Fruit fly (Drosophila melanogaster) whole organism, embryonic: ENCODE data around the gene CG10560.
A peak's percentile ranks its signal among the peaks of the same experiment; 100 is the strongest.

ENCODE experiments used
- CG10147 ChIP-seq: fragments of 200-800 bp; sonication (Bioruptor generic); optimal IDR thresholded peaks from 2 replicates; lab custom pipeline; 2019; ENCODE audit warnings: missing biosample characterization, mild to moderate bottlenecking, missing genetic modification characterization, moderate library complexity
- CG10267 ChIP-seq: fragments of 200-800 bp; sonication (Bioruptor generic); optimal IDR thresholded peaks from 2 replicates; lab custom pipeline; 2018; ENCODE audit warnings: missing biosample characterization, mild to moderate bottlenecking, missing genetic modification characterization, moderate library complexity
- CG10462 ChIP-seq: fragments of 200-800 bp; sonication (Bioruptor generic); optimal IDR thresholded peaks from 2 replicates; lab custom pipeline; 2016; ENCODE audit warnings: missing biosample characterization, missing genetic modification characterization
- CG11398 ChIP-seq: fragments of 200-800 bp; sonication (Bioruptor generic); optimal IDR thresholded peaks from 2 replicates; lab custom pipeline; 2016; ENCODE audit warnings: missing biosample characterization, missing genetic modification characterization
- CG11696 ChIP-seq: fragments of 200-800 bp; sonication (Bioruptor generic); IDR thresholded peaks from 2 replicates; pipeline ENCODE4 v1.3.6; 2022; ENCODE audit warnings: missing biosample characterization, missing genetic modification characterization
- CG12155 ChIP-seq: fragments of 200-800 bp; sonication (Bioruptor generic); optimal IDR thresholded peaks from 3 replicates; lab custom pipeline; 2016; ENCODE audit warnings: missing biosample characterization, missing genetic modification characterization
- CG12299 ChIP-seq: fragments of 200-800 bp; sonication (Bioruptor generic); optimal IDR thresholded peaks from 2 replicates; lab custom pipeline; 2018; ENCODE audit warnings: missing biosample characterization, mild to moderate bottlenecking, missing genetic modification characterization
- CG12659 ChIP-seq: fragments of 200-800 bp; sonication (Bioruptor generic); optimal IDR thresholded peaks from 3 replicates; lab custom pipeline; 2017; ENCODE audit warnings: mild to moderate bottlenecking, missing biosample characterization, missing genetic modification reagents, missing genetic modification characterization
- CG12942 ChIP-seq: fragments of 200-800 bp; sonication (Bioruptor generic); optimal IDR thresholded peaks from 3 replicates; lab custom pipeline; 2016; ENCODE audit warnings: missing biosample characterization, missing genetic modification characterization
- CG13123 ChIP-seq: fragments of 200-800 bp; sonication (Bioruptor generic); optimal IDR thresholded peaks from 2 replicates; lab custom pipeline; 2016; ENCODE audit warnings: missing biosample characterization, missing genetic modification characterization
- CG13624 ChIP-seq: fragments of 200-800 bp; sonication (Bioruptor generic); optimal IDR thresholded peaks from 2 replicates; lab custom pipeline; 2016; ENCODE audit warnings: missing biosample characterization, missing genetic modification characterization
- CG14710 ChIP-seq: fragments of 200-800 bp; sonication (Bioruptor generic); optimal IDR thresholded peaks from 3 replicates; lab custom pipeline; 2019; ENCODE audit warnings: missing biosample characterization, mild to moderate bottlenecking, missing genetic modification characterization, moderate library complexity
- CG16779 ChIP-seq: fragments of 200-800 bp; sonication (Bioruptor generic); IDR thresholded peaks from 2 replicates; pipeline ENCODE4 v1.3.6; 2022; ENCODE audit warnings: missing biosample characterization, missing genetic modification characterization
- CG17912 ChIP-seq: fragments of 200-800 bp; sonication (Bioruptor generic); optimal IDR thresholded peaks from 2 replicates; lab custom pipeline; 2018; ENCODE audit warnings: missing biosample characterization, mild to moderate bottlenecking, missing genetic modification characterization
- CG18262 ChIP-seq: fragments of 200-800 bp; optimal IDR thresholded peaks from 3 replicates; lab custom pipeline; 2019; ENCODE audit warnings: missing biosample characterization, mild to moderate bottlenecking, missing genetic modification characterization, moderate library complexity
- CG31224 ChIP-seq: fragments of 200-800 bp; sonication (Bioruptor generic); IDR thresholded peaks from 2 replicates; pipeline ENCODE4 v1.3.6; 2022; ENCODE audit warnings: missing biosample characterization, missing genetic modification characterization
- CG31441 ChIP-seq: fragments of 200-800 bp; sonication (Bioruptor generic); IDR thresholded peaks from 2 replicates; pipeline ENCODE4 v1.3.6; 2022; ENCODE audit warnings: missing biosample characterization, missing genetic modification characterization
- CG32532 ChIP-seq: fragments of 200-800 bp; sonication (Bioruptor generic); IDR thresholded peaks from 2 replicates; pipeline ENCODE4 v1.3.6; 2022; ENCODE audit warnings: missing biosample characterization, missing genetic modification characterization
- CG3281 ChIP-seq: fragments of 200-800 bp; sonication (Bioruptor generic); optimal IDR thresholded peaks from 3 replicates; lab custom pipeline; 2017; ENCODE audit warnings: missing biosample characterization, mild to moderate bottlenecking, missing genetic modification characterization
- CG42726 ChIP-seq: fragments of 200-800 bp; sonication (Bioruptor generic); IDR thresholded peaks from 2 replicates; pipeline ENCODE4 v1.3.6; 2022; ENCODE audit warnings: missing biosample characterization, missing genetic modification characterization; ENCODE audit not compliant: partially characterized antibody
- CG4617 ChIP-seq: fragments of 200-800 bp; sonication (Bioruptor generic); optimal IDR thresholded peaks from 3 replicates; lab custom pipeline; 2016; ENCODE audit warnings: missing biosample characterization, missing genetic modification characterization, borderline replicate concordance
- CG6272 ChIP-seq: fragments of 200-800 bp; sonication (Bioruptor generic); IDR thresholded peaks from 2 replicates; pipeline ENCODE4 v1.3.6; 2022; ENCODE audit warnings: missing biosample characterization, missing genetic modification characterization
- CG7357 ChIP-seq: fragments of 200-800 bp; sonication (Bioruptor generic); IDR thresholded peaks from 3 replicates; pipeline ENCODE4 v1.3.6; 2022; ENCODE audit warnings: missing biosample characterization, missing genetic modification characterization
- Dref ChIP-seq: fragments of 200-800 bp; sonication (Bioruptor generic); IDR thresholded peaks from 2 replicates; pipeline ENCODE4 v1.3.6; 2022; ENCODE audit warnings: missing biosample characterization, missing genetic modification characterization
- Fer2 ChIP-seq: fragments of 200-800 bp; sonication (Bioruptor generic); optimal IDR thresholded peaks from 2 replicates; lab custom pipeline; 2018; ENCODE audit warnings: missing biosample characterization, mild to moderate bottlenecking, missing genetic modification characterization, moderate library complexity
- HHEX ChIP-seq: fragments of 200-800 bp; sonication (Bioruptor generic); optimal IDR thresholded peaks from 3 replicates; lab custom pipeline; 2017; ENCODE audit warnings: missing biosample characterization, mild to moderate bottlenecking, missing genetic modification characterization, missing genetic modification reagents
- HLH4C ChIP-seq: fragments of 200-800 bp; sonication (Bioruptor generic); IDR thresholded peaks from 3 replicates; pipeline ENCODE4 v1.3.6; 2022; ENCODE audit warnings: missing biosample characterization, missing genetic modification characterization; ENCODE audit not compliant: partially characterized antibody
- Hey ChIP-seq: fragments of 200-800 bp; sonication (Bioruptor generic); optimal IDR thresholded peaks from 3 replicates; lab custom pipeline; 2018; ENCODE audit warnings: missing biosample characterization, mild to moderate bottlenecking, missing genetic modification characterization
- Hmr ChIP-seq: fragments of 200-800 bp; sonication (Bioruptor generic); optimal IDR thresholded peaks from 3 replicates; lab custom pipeline; 2017; ENCODE audit warnings: mild to moderate bottlenecking, missing biosample characterization, missing genetic modification reagents, missing genetic modification characterization
- Hr51 ChIP-seq, 2 experiments: fragments of 200-800 bp; sonication (Bioruptor generic); optimal IDR thresholded peaks; 2 replicates in 1 of 2; 3 replicates in 1 of 2; lab custom pipeline; 2016 to 2018; ENCODE audit warnings: missing biosample characterization in 2 of 2, missing genetic modification characterization in 2 of 2, mild to moderate bottlenecking in 1 of 2, moderate library complexity in 1 of 2
- Myb ChIP-seq: fragments of 200-800 bp; sonication (Bioruptor generic); optimal IDR thresholded peaks from 2 replicates; lab custom pipeline; 2016; ENCODE audit warnings: missing biosample characterization, missing genetic modification characterization
- NC2α ChIP-seq: fragments of 200-800 bp; sonication (Bioruptor generic); optimal IDR thresholded peaks from 2 replicates; lab custom pipeline; 2016; ENCODE audit warnings: missing biosample characterization, missing genetic modification characterization
- Oaz ChIP-seq: fragments of 200-800 bp; sonication (Bioruptor generic); IDR thresholded peaks from 2 replicates; pipeline ENCODE4 v1.3.6; 2022; ENCODE audit warnings: missing biosample characterization, missing genetic modification characterization
- Spps ChIP-seq: fragments of 200-800 bp; sonication (Bioruptor generic); optimal IDR thresholded peaks from 2 replicates; lab custom pipeline; 2018; ENCODE audit warnings: missing biosample characterization, mild to moderate bottlenecking, missing genetic modification characterization
- TFAM ChIP-seq: fragments of 200-800 bp; sonication (Bioruptor generic); optimal IDR thresholded peaks from 2 replicates; lab custom pipeline; 2017; ENCODE audit warnings: missing biosample characterization, missing genetic modification characterization, inconsistent platforms
- abd-A ChIP-seq: fragments of 200-800 bp; sonication (Bioruptor generic); optimal IDR thresholded peaks from 3 replicates; lab custom pipeline; 2019; ENCODE audit warnings: missing biosample characterization, mild to moderate bottlenecking, missing genetic modification characterization, moderate library complexity
- bowl ChIP-seq: fragments of 200-800 bp; sonication (Bioruptor generic); IDR thresholded peaks from 2 replicates; pipeline ENCODE4 v1.3.6; 2022; ENCODE audit warnings: missing biosample characterization, missing genetic modification characterization
- cas ChIP-seq: fragments of 200-800 bp; sonication (Bioruptor generic); IDR thresholded peaks from 2 replicates; pipeline ENCODE4 v1.3.6; 2022; ENCODE audit warnings: missing biosample characterization, missing genetic modification characterization
- crc ChIP-seq: fragments of 200-800 bp; sonication (Bioruptor generic); optimal IDR thresholded peaks from 2 replicates; lab custom pipeline; 2016; ENCODE audit warnings: missing biosample characterization, missing genetic modification characterization
- dmrt99B ChIP-seq: fragments of 200-800 bp; sonication (Bioruptor generic); optimal IDR thresholded peaks from 2 replicates; lab custom pipeline; 2018; ENCODE audit warnings: missing biosample characterization, mild to moderate bottlenecking, missing genetic modification characterization, moderate library complexity
- her ChIP-seq: fragments of 200-800 bp; sonication (Bioruptor generic); optimal IDR thresholded peaks from 2 replicates; lab custom pipeline; 2016; ENCODE audit warnings: missing biosample characterization, missing genetic modification characterization
- nerfin-1 ChIP-seq: fragments of 200-800 bp; sonication (Bioruptor generic); optimal IDR thresholded peaks from 3 replicates; lab custom pipeline; 2019; ENCODE audit warnings: missing biosample characterization, mild to moderate bottlenecking, missing genetic modification characterization, moderate library complexity
- nom ChIP-seq: fragments of 200-800 bp; sonication (Bioruptor generic); optimal IDR thresholded peaks from 2 replicates; lab custom pipeline; 2017; ENCODE audit warnings: missing biosample characterization, missing genetic modification characterization, mild to moderate bottlenecking, moderate library complexity, missing genetic modification reagents
- oc ChIP-seq: fragments of 200-800 bp; sonication (Bioruptor generic); optimal IDR thresholded peaks from 2 replicates; lab custom pipeline; 2018; ENCODE audit warnings: missing biosample characterization, mild to moderate bottlenecking, missing genetic modification characterization, moderate library complexity
- pfk ChIP-seq: fragments of 200-800 bp; sonication (Bioruptor generic); optimal IDR thresholded peaks from 2 replicates; lab custom pipeline; 2018; ENCODE audit warnings: missing biosample characterization, mild to moderate bottlenecking, missing genetic modification characterization, moderate library complexity
- pzg ChIP-seq: fragments of 200-800 bp; sonication (Bioruptor generic); optimal IDR thresholded peaks from 3 replicates; lab custom pipeline; 2018; ENCODE audit warnings: missing biosample characterization, mild to moderate bottlenecking, missing genetic modification characterization, moderate library complexity
- ro ChIP-seq: fragments of 200-800 bp; sonication (Bioruptor generic); IDR thresholded peaks from 2 replicates; pipeline ENCODE4 v1.3.6; 2022; ENCODE audit warnings: missing biosample characterization, missing genetic modification characterization
- salm ChIP-seq: fragments of 200-800 bp; sonication (Bioruptor generic); optimal IDR thresholded peaks from 2 replicates; lab custom pipeline; 2018; ENCODE audit warnings: missing biosample characterization, mild to moderate bottlenecking, missing genetic modification characterization
- shn ChIP-seq: fragments of 200-800 bp; sonication (Bioruptor generic); optimal IDR thresholded peaks from 3 replicates; lab custom pipeline; 2016; ENCODE audit warnings: missing biosample characterization, missing genetic modification characterization
- trh ChIP-seq: fragments of 200-800 bp; sonication (Bioruptor generic); optimal IDR thresholded peaks from 2 replicates; lab custom pipeline; 2016; ENCODE audit warnings: missing biosample characterization, missing genetic modification characterization
- ttk ChIP-seq: fragments of 200-800 bp; sonication (Bioruptor generic); IDR thresholded peaks from 2 replicates; pipeline ENCODE4 v2.1.2; 2022; ENCODE audit warnings: missing biosample characterization, missing genetic modification characterization
- wor ChIP-seq: fragments of 200-800 bp; sonication (Bioruptor generic); IDR thresholded peaks from 2 replicates; pipeline ENCODE4 v1.3.6; 2022; ENCODE audit warnings: missing biosample characterization, missing genetic modification characterization

CG10560 gene

dm6 chr3R:25281165-25281564, 38.7 kb downstream of the CG10560 start, which contains the start of gene CG11892 (continued):
- TF ChIP-seq CG7357 (GFP tag; lab: Robert Waterston, UW) (no peak), CG17912 (GFP tag; lab: Kevin White, UChicago) (peak; percentile 73), CG10462 (GFP tag; lab: Kevin White, UChicago) (no peak), CG13624 (GFP tag; lab: Kevin White, UChicago) (no peak), CG13123 (GFP tag; lab: Kevin White, UChicago) (no peak), pzg (GFP tag; lab: Kevin White, UChicago) (no peak), crc (GFP tag; lab: Kevin White, UChicago) (no peak), CG11696 (GFP tag; lab: Robert Waterston, UW) (no peak), TFAM (GFP tag; lab: Kevin White, UChicago) (no peak), Fer2 (tag; lab: Kevin White, UChicago) (no peak), CG10267 (tag; lab: Kevin White, UChicago) (no peak), HLH4C (GFP tag; lab: Robert Waterston, UW) (no peak), CG12942 (GFP tag; lab: Kevin White, UChicago) (no peak), ttk (GFP tag; lab: Robert Waterston, UW) (no peak), wor (GFP tag; lab: Robert Waterston, UW) (no peak), HHEX (peak; percentile 64), nom (GFP tag; lab: Kevin White, UChicago) (no peak), abd-A (tag; lab: Kevin White, UChicago) (no peak), CG32532 (GFP tag; lab: Robert Waterston, UW) (no peak), CG10147 (GFP tag; lab: Kevin White, UChicago) (peak; percentile 27), Spps (tag; lab: Kevin White, UChicago) (no peak), CG6272 (GFP tag; lab: Robert Waterston, UW) (no peak), Myb (no peak), bowl (GFP tag; lab: Robert Waterston, UW) (no peak), CG12299 (peak; percentile 18), CG42726 (GFP tag; lab: Robert Waterston, UW) (no peak), CG16779 (GFP tag; lab: Robert Waterston, UW) (no peak), Oaz (GFP tag; lab: Robert Waterston, UW) (no peak), pfk (no peak), CG11398 (GFP tag; lab: Kevin White, UChicago) (no peak), Hmr (GFP tag; lab: Kevin White, UChicago) (peak; percentile 73), CG4617 (GFP tag; lab: Kevin White, UChicago) (no peak), shn (no peak), Hey (tag; lab: Kevin White, UChicago) (peak; percentile 53), nerfin-1 (tag; lab: Kevin White, UChicago) (no peak), Dref (no peak), her (GFP tag; lab: Kevin White, UChicago) (peak; percentile 6), ro (GFP tag; lab: Robert Waterston, UW) (no peak), dmrt99B (tag; lab: Kevin White, UChicago) (peak; percentile 27), CG14710 (tag; lab: Kevin White, UChicago) (no peak), CG3281 (peak; percentile 66), CG31224 (no peak), NC2α (GFP tag; lab: Kevin White, UChicago) (no peak), cas (no peak), CG18262 (no peak), salm (peak; percentile 16), CG31441 (no peak), trh (GFP tag; lab: Kevin White, UChicago) (no peak), CG12659 (GFP tag; lab: Kevin White, UChicago) (peak; percentile 46), oc (tag; lab: Kevin White, UChicago) (no peak), Hr51 (GFP tag; optimal IDR thresholded peaks at IDR 0.05; lab: Kevin White, UChicago) (no peak), CG12155 (GFP tag; lab: Kevin White, UChicago) (no peak)
